Worm (Caenorhabditis elegans): ENCODE results near the gene col-73.
"Not testable (repeated sequence)": the region's sequence is repeated elsewhere in the genome, so short reads cannot be mapped to it uniquely, and the experiment has no call there.

col-73 gene

ce11 chrII:4851594-4852106 is 21.3 kb downstream of the col-73 start, which contains the start of gene dnj-9 (continued):
- TF ChIP-seq ceh-82 (tag; optimal IDR thresholded peaks at IDR 0.05) (peak; percentile 43), snpc-4 (tag; optimal IDR thresholded peaks at IDR 0.05) (peak; percentile 84), ztf-11 (tag; optimal IDR thresholded peaks at IDR 0.05) (no peak), lin-13 (GFP tag; optimal IDR thresholded peaks at IDR 0.05) (peak; percentile 95), egl-27 (tag; optimal IDR thresholded peaks at IDR 0.05) (peak; percentile 94), C34F6.9 (tag; optimal IDR thresholded peaks at IDR 0.05) (peak; percentile 98), Y55F3AM.14 (GFP tag; optimal IDR thresholded peaks at IDR 0.05) (no peak), unc-62 (GFP tag; optimal IDR thresholded peaks at IDR 0.05) (peak; percentile 63), dmd-4 (tag; optimal IDR thresholded peaks at IDR 0.05) (peak; percentile 63), ceh-16 (tag; optimal IDR thresholded peaks at IDR 0.05) (peak; percentile 6), ama-1 (optimal IDR thresholded peaks at IDR 0.05) (peak; percentile 77), elt-1 (tag; optimal IDR thresholded peaks at IDR 0.05) (no peak), lsy-2 (tag; optimal IDR thresholded peaks at IDR 0.05) (peak; percentile 95 to 96), nhr-12 (tag; optimal IDR thresholded peaks at IDR 0.05) (peak; percentile 60), sma-9 (GFP tag; optimal IDR thresholded peaks at IDR 0.05) (peak; percentile 98), sma-9 (tag; optimal IDR thresholded peaks at IDR 0.05) (no peak), elt-3 (tag; optimal IDR thresholded peaks at IDR 0.05) (no peak), nhr-10 (tag; optimal IDR thresholded peaks at IDR 0.05) (peak; percentile 91), R02D3.7 (tag; optimal IDR thresholded peaks at IDR 0.05) (peak; percentile 78), nhr-237 (tag; optimal IDR thresholded peaks at IDR 0.05) (peak; percentile 45)

ce11 chrII:4849885-4850284 is 23.0 kb downstream of the col-73 start, which contains the start of gene T23B7.3:
TSS of gene T23B7.3 (plus strand) at chrII:4850185.
- TF ChIP-seq nhr-6 (tag; optimal IDR thresholded peaks at IDR 0.05) (no peak), Y55F3AM.14 (GFP tag; optimal IDR thresholded peaks at IDR 0.05) (no peak), nhr-10 (tag; optimal IDR thresholded peaks at IDR 0.05) (no peak), unc-39 (tag; optimal IDR thresholded peaks at IDR 0.05) (no peak)

DNA sequence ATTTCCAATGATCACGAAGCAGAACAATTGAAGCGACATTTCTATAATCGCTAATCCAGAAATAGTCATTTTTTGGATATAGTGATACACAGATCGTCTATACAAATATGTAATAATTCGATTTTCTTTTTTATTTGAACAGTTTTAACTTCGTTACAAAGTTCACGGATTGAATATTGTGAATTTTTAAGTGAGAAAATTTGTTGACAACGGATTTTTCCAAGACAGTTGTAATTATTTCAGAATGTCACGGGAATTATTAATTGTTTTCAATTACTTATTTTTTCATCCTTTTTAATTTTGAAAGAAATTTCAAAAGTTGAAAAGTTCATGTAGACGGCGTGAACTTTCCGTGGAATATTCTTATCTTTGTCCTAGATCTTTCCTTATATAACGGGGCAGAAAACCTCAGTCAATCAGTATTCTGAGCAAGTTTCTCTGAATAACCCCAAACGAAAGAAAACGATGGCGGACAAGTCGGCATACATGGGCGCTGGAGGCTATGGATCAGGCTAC is 30.7 kb downstream of the col-73 start, which contains the start of the genes T23B7.2 and nspd-4:
TSS of gene T23B7.2 (minus strand) at position 101 of the 516 bp plus-strand sequence.
TSS of gene nspd-4 (plus strand) at position 466 of the 516 bp plus-strand sequence.
- not testable (repeated sequence) for TF ChIP-seq mbf-1 (tag; optimal IDR thresholded peaks at IDR 0.05); sma-3 (GFP tag; optimal IDR thresholded peaks at IDR 0.05); F13H6.1 (tag; optimal IDR thresholded peaks at IDR 0.05)

ce11 chrII:4837659-4838058 is 35.3 kb downstream of the col-73 start, which contains the start of gene C33F10.12:
TSS of gene C33F10.12 (minus strand) at chrII:4837759.
- TF ChIP-seq F13H6.1 (tag; optimal IDR thresholded peaks at IDR 0.05): no peak
- no peak for TF ChIP-seq ztf-11 (tag; optimal IDR thresholded peaks at IDR 0.05)
- TF ChIP-seq egl-27 (tag; optimal IDR thresholded peaks at IDR 0.05): no peak
- TF ChIP-seq elt-3 (tag; optimal IDR thresholded peaks at IDR 0.05): no peak
- no peak for TF ChIP-seq mbf-1 (tag; optimal IDR thresholded peaks at IDR 0.05)
- no peak for TF ChIP-seq lin-11 (tag; optimal IDR thresholded peaks at IDR 0.05)
- TF ChIP-seq lin-13 (GFP tag; optimal IDR thresholded peaks at IDR 0.05): no peak
- no peak for TF ChIP-seq sma-9 (GFP tag; optimal IDR thresholded peaks at IDR 0.05)
- no peak for TF ChIP-seq sma-9 (tag; optimal IDR thresholded peaks at IDR 0.05)
- TF ChIP-seq nhr-77 (tag; optimal IDR thresholded peaks at IDR 0.05): no peak
- TF ChIP-seq gmeb-1 (tag; optimal IDR thresholded peaks at IDR 0.05): no peak
- no peak for TF ChIP-seq R02D3.7 (tag; optimal IDR thresholded peaks at IDR 0.05)
- no peak for TF ChIP-seq unc-39 (tag; optimal IDR thresholded peaks at IDR 0.05)
- no peak for TF ChIP-seq nhr-25 (tag; optimal IDR thresholded peaks at IDR 0.05)
- TF ChIP-seq nhr-129 (tag; optimal IDR thresholded peaks at IDR 0.05): no peak
- TF ChIP-seq ceh-82 (tag; optimal IDR thresholded peaks at IDR 0.05): no peak
- no peak for TF ChIP-seq lin-39 (tag; optimal IDR thresholded peaks at IDR 0.05)
- no peak for TF ChIP-seq ztf-4 (tag; optimal IDR thresholded peaks at IDR 0.05)
- no peak for TF ChIP-seq ztf-1 (GFP tag; conservative IDR thresholded peaks at IDR 0.05)
- TF ChIP-seq aly-2 (tag; optimal IDR thresholded peaks at IDR 0.05): no peak

ce11 chrII:4834761-4835160 is 38.2 kb downstream of the col-73 start, which contains the start of the genes C33F10.11 and C33F10.1:
TSS of gene C33F10.11 (minus strand) at chrII:4834861.
TSS of gene C33F10.1 (plus strand) at chrII:4835023.
- TF ChIP-seq unc-62 (GFP tag; optimal IDR thresholded peaks at IDR 0.05) (no peak), skn-1 (tag; optimal IDR thresholded peaks at IDR 0.05) (no peak), nhr-11 (tag; optimal IDR thresholded peaks at IDR 0.05) (no peak), mbf-1 (tag; optimal IDR thresholded peaks at IDR 0.05) (no peak), nhr-6 (tag; optimal IDR thresholded peaks at IDR 0.05) (no peak), aly-2 (tag; optimal IDR thresholded peaks at IDR 0.05) (no peak), egl-27 (tag; optimal IDR thresholded peaks at IDR 0.05) (no peak), gmeb-1 (tag; optimal IDR thresholded peaks at IDR 0.05) (no peak), C34F6.9 (tag; optimal IDR thresholded peaks at IDR 0.05) (no peak), unc-55 (GFP tag; optimal IDR thresholded peaks at IDR 0.05) (no peak), nhr-129 (tag; optimal IDR thresholded peaks at IDR 0.05) (no peak), ama-1 (optimal IDR thresholded peaks at IDR 0.05) (no peak), sma-9 (GFP tag; optimal IDR thresholded peaks at IDR 0.05) (no peak), sma-9 (tag; optimal IDR thresholded peaks at IDR 0.05) (no peak), lin-11 (tag; optimal IDR thresholded peaks at IDR 0.05) (no peak), blmp-1 (tag; optimal IDR thresholded peaks at IDR 0.05; ENCODE audit: insufficient read depth) (no peak), elt-3 (tag; optimal IDR thresholded peaks at IDR 0.05) (no peak), F13H6.1 (tag; optimal IDR thresholded peaks at IDR 0.05) (no peak), nhr-237 (tag; optimal IDR thresholded peaks at IDR 0.05) (no peak), crh-2 (tag; optimal IDR thresholded peaks at IDR 0.05) (no peak), ztf-4 (tag; optimal IDR thresholded peaks at IDR 0.05) (no peak)
